Worm (Caenorhabditis elegans): ENCODE measurements around the gene K04A8.1.
A peak's percentile ranks its signal among the peaks of the same experiment; 100 is the strongest.

DNA sequence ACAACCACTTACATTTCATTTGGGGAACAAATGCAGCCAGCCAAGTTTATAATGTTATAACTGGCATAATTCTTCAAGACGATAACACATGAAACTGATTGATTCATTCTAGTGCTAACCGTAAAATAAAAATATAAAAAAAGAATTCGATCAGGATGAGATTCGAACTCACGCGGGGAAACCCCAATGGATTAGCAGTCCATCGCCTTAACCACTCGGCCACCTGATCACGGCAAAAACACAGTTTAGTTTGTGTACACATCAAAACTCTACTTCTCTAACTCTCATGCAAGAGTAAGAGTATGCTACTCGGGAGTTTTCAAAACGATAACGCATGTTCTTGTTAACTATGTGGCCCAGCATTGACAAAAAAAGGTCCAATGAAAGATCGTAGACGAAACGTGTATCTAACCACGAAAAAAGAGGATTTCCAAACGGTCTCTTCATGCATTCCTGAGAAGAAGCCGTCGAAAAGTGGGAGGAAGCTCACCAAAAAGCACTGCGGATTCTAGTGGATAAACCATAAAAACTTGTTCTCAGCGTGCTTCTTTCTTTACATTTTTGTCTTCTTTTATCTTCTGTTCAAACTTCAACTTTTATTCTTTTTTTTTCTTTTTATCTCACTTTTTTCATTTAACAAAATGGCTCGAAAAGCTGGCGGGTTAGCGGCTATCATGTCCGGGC is 14.3 kb upstream of the K04A8.1 start, which contains the start of gene twk-10:
- TF ChIP-seq flt-1 (GFP tag; IDR thresholded peaks at IDR 0.05) (peak; percentile 60; the same call in 1 of the 2 replicates), cog-1 (tag; optimal IDR thresholded peaks at IDR 0.05) (no peak), klf-2 (GFP tag; conservative IDR thresholded peaks at IDR 0.05) (no peak), T22C8.4 (GFP tag; IDR thresholded peaks at IDR 0.05) (no peak; the same call in 1 of the 2 replicates)
